Worm (Caenorhabditis elegans) whole organism, L3 larva: Measurements from ENCODE around the gene vps-33.2.

Experiments
- ZK546.5 ChIP-seq: sonication (generic microtip); optimal IDR thresholded peaks from 2 replicates; lab custom pipeline; 2017; ENCODE audit warnings: missing biosample characterization, missing genetic modification characterization
- fkh-2 ChIP-seq: fragments of 150-350 bp; optimal IDR thresholded peaks from 2 replicates; lab custom pipeline; 2014; ENCODE audit warnings: missing biosample characterization, missing genetic modification reagents, missing genetic modification characterization
- nhr-11 ChIP-seq: fragments of 150-350 bp; optimal IDR thresholded peaks from 2 replicates; lab custom pipeline; 2014; ENCODE audit warnings: missing biosample characterization, missing genetic modification characterization
- nhr-25 ChIP-seq: sonication (generic microtip); optimal IDR thresholded peaks from 2 replicates; lab custom pipeline; 2017; ENCODE audit warnings: missing biosample characterization, missing genetic modification characterization
- nhr-77 ChIP-seq: fragments of 150-350 bp; optimal IDR thresholded peaks from 2 replicates; lab custom pipeline; 2014; ENCODE audit warnings: missing biosample characterization, missing genetic modification characterization
- pqm-1 ChIP-seq: fragments of 150-350 bp; optimal IDR thresholded peaks from 2 replicates; lab custom pipeline; 2017; ENCODE audit warnings: missing biosample characterization, missing genetic modification characterization, inconsistent platforms
- snpc-4 ChIP-seq: fragments of 150-350 bp; optimal IDR thresholded peaks from 2 replicates; lab custom pipeline; 2014; ENCODE audit warnings: missing biosample characterization, missing genetic modification characterization

- TF ChIP-seq nhr-11 (no peak), nhr-77 (tag; lab: Kevin White, UChicago) (no peak), snpc-4 (no peak), pqm-1 (no peak), fkh-2 (tag; lab: Kevin White, UChicago) (no peak), ZK546.5 (tag; lab: Kevin White, UChicago) (no peak), nhr-25 (no peak)
These were observed 9.2 kb downstream of the vps-33.2 start for ce11 chrII:6610262-6610661.
